Worm (Caenorhabditis elegans) whole organism, L3 larva: ENCODE measurements around the gene K02E11.10.
"Not testable (repeated sequence)": the region's sequence is repeated elsewhere in the genome, so short reads cannot be mapped to it uniquely, and the experiment has no call there.

ENCODE experiments used
- R02D3.7 ChIP-seq: fragments of 150-350 bp; optimal IDR thresholded peaks from 2 replicates; lab custom pipeline; 2014; ENCODE audit warnings: missing biosample characterization, missing genetic modification characterization
- ZK546.5 ChIP-seq: sonication (generic microtip); optimal IDR thresholded peaks from 2 replicates; lab custom pipeline; 2017; ENCODE audit warnings: missing biosample characterization, missing genetic modification characterization
- aly-2 ChIP-seq: fragments of 150-350 bp; optimal IDR thresholded peaks from 2 replicates; lab custom pipeline; 2014; ENCODE audit warnings: missing biosample characterization, missing genetic modification characterization
- ama-1 ChIP-seq: fragments of 150-350 bp; optimal IDR thresholded peaks from 2 replicates; lab custom pipeline; 2018
- ceh-16 ChIP-seq: sonication (generic microtip); optimal IDR thresholded peaks from 2 replicates; lab custom pipeline; 2017; ENCODE audit warnings: missing biosample characterization, missing genetic modification characterization
- ceh-28 ChIP-seq: fragments of 150-350 bp; optimal IDR thresholded peaks from 2 replicates; lab custom pipeline; 2014; ENCODE audit warnings: missing biosample characterization, missing genetic modification reagents, missing genetic modification characterization
- ceh-82 ChIP-seq: fragments of 150-350 bp; optimal IDR thresholded peaks from 2 replicates; lab custom pipeline; 2014; ENCODE audit warnings: missing biosample characterization, missing genetic modification characterization
- ceh-9 ChIP-seq: sonication (generic microtip); optimal IDR thresholded peaks from 2 replicates; lab custom pipeline; 2018; ENCODE audit warnings: missing biosample characterization, missing genetic modification characterization
- egl-27 ChIP-seq: sonication (generic microtip); optimal IDR thresholded peaks from 4 replicates; lab custom pipeline; 2017; ENCODE audit warnings: missing biosample characterization, missing genetic modification reagents, missing genetic modification characterization
- elt-1 ChIP-seq: fragments of 150-350 bp; optimal IDR thresholded peaks from 2 replicates; lab custom pipeline; 2014; ENCODE audit warnings: missing biosample characterization, missing genetic modification characterization
- elt-2 ChIP-seq: sonication (generic microtip); optimal IDR thresholded peaks from 2 replicates; lab custom pipeline; 2016; ENCODE audit warnings: missing genetic modification reagents, mild to moderate bottlenecking, missing genetic modification characterization, missing compliant biosample characterization
- elt-3 ChIP-seq, 3 experiments: fragments of 150-350 bp in 1 of 3; sonication (generic microtip) in 2 of 3; optimal IDR thresholded peaks; 2 replicates in 2 of 3; 4 replicates in 1 of 3; lab custom pipeline; 2014 to 2017; ENCODE audit warnings: missing biosample characterization in 3 of 3, missing genetic modification characterization in 3 of 3
- eor-1 ChIP-seq, 2 experiments: fragments of 150-350 bp; optimal IDR thresholded peaks; 2 replicates each; lab custom pipeline; 2014 to 2018; ENCODE audit warnings: missing biosample characterization in 2 of 2, missing genetic modification characterization in 2 of 2
- fkh-10 ChIP-seq: sonication (generic microtip); optimal IDR thresholded peaks from 2 replicates; lab custom pipeline; 2017; ENCODE audit warnings: missing biosample characterization, missing genetic modification reagents, missing genetic modification characterization
- fos-1 ChIP-seq: fragments of 150-350 bp; optimal IDR thresholded peaks from 2 replicates; lab custom pipeline; 2014; ENCODE audit warnings: missing biosample characterization, missing genetic modification characterization
- hmg-11 ChIP-seq: sonication (generic microtip); optimal IDR thresholded peaks from 2 replicates; lab custom pipeline; 2016; ENCODE audit warnings: missing genetic modification characterization, missing compliant biosample characterization
- jun-1 ChIP-seq: fragments of 150-350 bp; optimal IDR thresholded peaks from 2 replicates; lab custom pipeline; 2014; ENCODE audit warnings: missing biosample characterization, missing genetic modification reagents, missing genetic modification characterization
- lin-39 ChIP-seq: fragments of 150-350 bp; optimal IDR thresholded peaks from 2 replicates; lab custom pipeline; 2018; ENCODE audit warnings: missing biosample characterization, missing genetic modification reagents, missing genetic modification characterization
- lsy-12 ChIP-seq: sonication (generic microtip); optimal IDR thresholded peaks from 2 replicates; lab custom pipeline; 2016; ENCODE audit warnings: mild to moderate bottlenecking, missing genetic modification characterization, missing compliant biosample characterization
- mdl-1 ChIP-seq: fragments of 150-350 bp; optimal IDR thresholded peaks from 2 replicates; lab custom pipeline; 2014; ENCODE audit warnings: missing biosample characterization, missing genetic modification characterization
- nfya-1 ChIP-seq: sonication (generic microtip); optimal IDR thresholded peaks from 2 replicates; lab custom pipeline; 2017; ENCODE audit warnings: missing genetic modification characterization, mild to moderate bottlenecking, missing compliant biosample characterization, antibody characterized with exemption, moderate library complexity; ENCODE audit not compliant: insufficient read depth
- nhr-11 ChIP-seq: fragments of 150-350 bp; optimal IDR thresholded peaks from 2 replicates; lab custom pipeline; 2014; ENCODE audit warnings: missing biosample characterization, missing genetic modification characterization
- nhr-12 ChIP-seq: fragments of 150-350 bp; optimal IDR thresholded peaks from 2 replicates; lab custom pipeline; 2014; ENCODE audit warnings: missing biosample characterization, missing genetic modification characterization
- nhr-23 ChIP-seq: fragments of 150-350 bp; optimal IDR thresholded peaks from 2 replicates; lab custom pipeline; 2014; ENCODE audit warnings: missing biosample characterization, missing genetic modification reagents, missing genetic modification characterization
- nhr-237 ChIP-seq: fragments of 150-350 bp; optimal IDR thresholded peaks from 2 replicates; lab custom pipeline; 2014; ENCODE audit warnings: missing biosample characterization, missing genetic modification characterization
- nhr-25 ChIP-seq: sonication (generic microtip); optimal IDR thresholded peaks from 2 replicates; lab custom pipeline; 2017; ENCODE audit warnings: missing biosample characterization, missing genetic modification characterization
- nhr-28 ChIP-seq: fragments of 150-350 bp; optimal IDR thresholded peaks from 2 replicates; lab custom pipeline; 2014; ENCODE audit warnings: missing biosample characterization, missing genetic modification characterization
- nhr-43 ChIP-seq: sonication (generic microtip); optimal IDR thresholded peaks from 2 replicates; lab custom pipeline; 2016; ENCODE audit warnings: mild to moderate bottlenecking, missing genetic modification characterization, missing compliant biosample characterization; ENCODE audit not compliant: poor library complexity, severe bottlenecking
- nhr-67 ChIP-seq: fragments of 150-350 bp; optimal IDR thresholded peaks from 2 replicates; lab custom pipeline; 2014; ENCODE audit warnings: missing biosample characterization, missing genetic modification characterization
- nhr-77 ChIP-seq: fragments of 150-350 bp; optimal IDR thresholded peaks from 2 replicates; lab custom pipeline; 2014; ENCODE audit warnings: missing biosample characterization, missing genetic modification characterization
- pha-4 ChIP-seq: fragments of 150-350 bp; optimal IDR thresholded peaks from 2 replicates; lab custom pipeline; 2014; ENCODE audit warnings: missing biosample characterization, missing genetic modification reagents, missing genetic modification characterization
- pqm-1 ChIP-seq: fragments of 150-350 bp; optimal IDR thresholded peaks from 2 replicates; lab custom pipeline; 2017; ENCODE audit warnings: missing biosample characterization, missing genetic modification characterization, inconsistent platforms
- sea-2 ChIP-seq: fragments of 150-350 bp; sonication (generic microtip); optimal IDR thresholded peaks from 4 replicates; lab custom pipeline; 2014; ENCODE audit warnings: missing biosample characterization, missing genetic modification reagents, missing genetic modification characterization
- snpc-4 ChIP-seq: fragments of 150-350 bp; optimal IDR thresholded peaks from 2 replicates; lab custom pipeline; 2014; ENCODE audit warnings: missing biosample characterization, missing genetic modification characterization
- tbx-2 ChIP-seq: sonication (generic microtip); optimal IDR thresholded peaks from 2 replicates; lab custom pipeline; 2016; ENCODE audit warnings: mild to moderate bottlenecking, missing genetic modification characterization, missing compliant biosample characterization
- unc-39 ChIP-seq: sonication (generic microtip); optimal IDR thresholded peaks from 4 replicates; lab custom pipeline; 2017; ENCODE audit warnings: missing biosample characterization, missing genetic modification characterization
- unc-62 ChIP-seq: fragments of 150-350 bp; sonication (generic microtip); optimal IDR thresholded peaks from 4 replicates; lab custom pipeline; 2014; ENCODE audit warnings: missing biosample characterization, missing genetic modification reagents, missing genetic modification characterization
- zag-1 ChIP-seq: fragments of 150-350 bp; optimal IDR thresholded peaks from 2 replicates; lab custom pipeline; 2014; ENCODE audit warnings: missing biosample characterization, missing genetic modification characterization
- ztf-11 ChIP-seq: fragments of 150-350 bp; optimal IDR thresholded peaks from 2 replicates; lab custom pipeline; 2014; ENCODE audit warnings: missing biosample characterization, missing genetic modification characterization
- ztf-4 ChIP-seq: fragments of 150-350 bp; optimal IDR thresholded peaks from 2 replicates; lab custom pipeline; 2014; ENCODE audit warnings: missing biosample characterization, missing genetic modification characterization

Gene K02E11.10

DNA sequence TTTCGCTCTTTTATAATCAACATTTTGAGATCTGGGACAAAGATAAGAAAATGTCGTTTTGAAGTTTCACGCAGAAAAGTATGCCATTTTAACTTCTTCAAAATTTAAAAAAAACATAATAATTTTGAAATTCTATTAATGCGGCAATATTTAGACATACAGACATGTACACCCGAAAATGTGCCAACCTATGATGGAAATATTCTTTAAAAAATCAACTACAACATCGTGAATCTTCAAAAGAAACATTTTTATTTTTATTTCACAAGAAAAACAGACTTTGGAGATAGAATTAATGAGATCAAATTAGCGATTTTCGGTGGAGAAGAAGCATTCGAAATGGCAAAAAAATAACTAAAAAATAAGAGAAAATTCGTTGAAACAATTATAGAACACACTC, 25.8 kb downstream of the K02E11.10 start, which contains the start of gene T16A9.5:
Gene T16A9.5, minus strand, starts transcription at position 101 of the 400 bp plus-strand sequence.
- no peak for TF ChIP-seq ceh-16
- no peak for TF ChIP-seq nhr-11 (tag; lab: Kevin White, UChicago)
- no peak for TF ChIP-seq nhr-43 (tag; lab: Kevin White, UChicago)
- no peak for TF ChIP-seq ztf-4 (tag; lab: Kevin White, UChicago)
- TF ChIP-seq, all 47 proteins: peak for 0

ce11 chrV:14212813-14213212, 28.1 kb downstream of the K02E11.10 start:
- TF ChIP-seq nhr-25 (tag; lab: Kevin White, UChicago), result peak; percentile 11
- TF ChIP-seq ama-1 (lab: Kevin White, UChicago), result no peak
- TF ChIP-seq elt-2, result peak; percentile 88
- TF ChIP-seq nhr-12 (tag; lab: Kevin White, UChicago), result no peak
- peak; percentile 52 for TF ChIP-seq jun-1 (tag; lab: Kevin White, UChicago)
- peak; percentile 15 for TF ChIP-seq nhr-43 (tag; lab: Kevin White, UChicago)
- peak in 1 of 3 experiments; percentile 17 for TF ChIP-seq elt-3 (tag; optimal IDR thresholded peaks at IDR 0.05; lab: Kevin White, UChicago)
- peak; percentile 77 for TF ChIP-seq pqm-1 (tag; lab: Kevin White, UChicago)

DNA sequence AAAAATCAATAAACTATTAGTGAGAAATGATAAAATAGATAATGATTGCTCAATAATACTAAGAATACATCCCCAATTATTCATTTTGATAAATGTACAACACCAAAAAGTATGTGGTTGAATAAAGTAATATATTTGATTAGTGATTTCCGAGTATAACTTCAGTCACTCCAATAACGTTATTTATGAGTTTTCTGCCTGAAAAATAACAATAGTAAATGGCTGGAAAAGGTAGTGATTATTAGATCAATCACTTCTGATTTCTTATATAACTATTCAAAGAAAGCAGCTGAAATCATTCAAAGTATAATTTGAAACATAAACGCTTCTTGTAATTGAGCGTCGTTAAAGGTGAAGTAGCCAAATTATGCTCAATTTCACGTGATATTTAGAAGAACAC, 30.2 kb downstream of the K02E11.10 start, which contains the start of gene str-230:
Gene str-230, minus strand, starts transcription at position 101 of the 400 bp plus-strand sequence.
- TF ChIP-seq eor-1 (tag; optimal IDR thresholded peaks at IDR 0.05; lab: Kevin White, UChicago) (no peak), elt-2 (no peak), pha-4 (tag; lab: Kevin White, UChicago) (no peak), ceh-9 (no peak), sea-2 (GFP tag; lab: Kevin White, UChicago) (no peak), jun-1 (tag; lab: Kevin White, UChicago) (no peak), nhr-12 (tag; lab: Kevin White, UChicago) (no peak), nfya-1 (no peak), ceh-28 (tag; lab: Kevin White, UChicago) (no peak), tbx-2 (tag; lab: Kevin White, UChicago) (no peak), ceh-82 (tag; lab: Kevin White, UChicago) (no peak), nhr-25 (tag; lab: Kevin White, UChicago) (no peak), nhr-77 (tag; lab: Kevin White, UChicago) (no peak), lsy-12 (tag; lab: Kevin White, UChicago) (no peak), nhr-43 (tag; lab: Kevin White, UChicago) (no peak)

DNA sequence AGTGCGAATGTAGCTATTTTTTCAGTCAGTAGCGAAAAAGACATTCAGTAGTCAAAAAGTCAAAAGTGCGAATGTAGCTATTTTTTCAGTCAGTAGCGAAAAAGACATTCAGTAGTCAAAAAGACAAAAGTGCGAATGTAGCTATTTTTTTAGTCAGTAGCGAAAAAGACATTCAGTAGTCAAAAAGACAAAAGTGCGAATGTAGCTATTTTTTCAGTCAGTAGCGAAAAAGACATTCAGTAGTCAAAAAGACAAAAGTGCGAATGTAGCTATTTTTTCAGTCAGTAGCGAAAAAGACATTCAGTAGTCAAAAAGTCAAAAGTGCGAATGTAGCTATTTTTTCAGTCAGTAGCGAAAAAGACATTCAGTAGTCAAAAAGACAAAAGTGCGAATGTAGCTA, 35.7 kb downstream of the K02E11.10 start, which contains the start of gene T16A9.3:
Gene T16A9.3, plus strand, starts transcription at position 301 of the 400 bp plus-strand sequence.
- TF ChIP-seq ama-1 (lab: Kevin White, UChicago); nhr-28; fos-1 (tag; lab: Kevin White, UChicago): not testable (repeated sequence)

- TF ChIP-seq nhr-77 (tag; lab: Kevin White, UChicago), result no peak
- TF ChIP-seq nhr-23, result peak; percentile 82
- TF ChIP-seq nhr-237 (tag; lab: Kevin White, UChicago), result no peak
- peak; percentile 67 for TF ChIP-seq tbx-2 (tag; lab: Kevin White, UChicago)
- TF ChIP-seq lin-39 (tag; lab: Kevin White, UChicago), result peak; percentile 95
- TF ChIP-seq nhr-67 (tag; lab: Kevin White, UChicago), result no peak
- TF ChIP-seq R02D3.7, result peak; percentile 79
- no peak for TF ChIP-seq aly-2
- TF ChIP-seq nhr-43 (tag; lab: Kevin White, UChicago), result peak; percentile 78
- TF ChIP-seq ceh-28 (tag; lab: Kevin White, UChicago), result peak; percentile 87
- no peak for TF ChIP-seq ceh-16
- TF ChIP-seq nhr-28, result no peak
- TF ChIP-seq mdl-1 (tag; lab: Kevin White, UChicago), result peak; percentile 58
- TF ChIP-seq fkh-10 (GFP tag; lab: Kevin White, UChicago), result peak; percentile 11
- peak; percentile 85 for TF ChIP-seq lsy-12 (tag; lab: Kevin White, UChicago)
- peak; percentile 83 for TF ChIP-seq hmg-11 (tag; lab: Kevin White, UChicago)
- TF ChIP-seq jun-1 (tag; lab: Kevin White, UChicago), result peak; percentile 93
- no peak for TF ChIP-seq ZK546.5 (tag; lab: Kevin White, UChicago)
- peak; percentile 83 for TF ChIP-seq sea-2 (GFP tag; lab: Kevin White, UChicago)
- TF ChIP-seq unc-39 (tag; lab: Kevin White, UChicago), result no peak
- TF ChIP-seq pqm-1 (tag; lab: Kevin White, UChicago), result peak; percentile 81
- peak; percentile 91 for TF ChIP-seq nhr-25 (tag; lab: Kevin White, UChicago)
- TF ChIP-seq nfya-1, result peak; percentile 93
- TF ChIP-seq ztf-11 (tag; lab: Kevin White, UChicago), result no peak
- TF ChIP-seq ceh-9, result no peak
- TF ChIP-seq eor-1 (tag; optimal IDR thresholded peaks at IDR 0.05; lab: Kevin White, UChicago), result peak in 1 of 2 experiments; percentile 27
- TF ChIP-seq unc-62 (GFP tag; lab: Kevin White, UChicago), result peak; percentile 92
- no peak for TF ChIP-seq zag-1 (tag; lab: Kevin White, UChicago)
- no peak for TF ChIP-seq nhr-12 (tag; lab: Kevin White, UChicago)
- TF ChIP-seq egl-27 (tag; lab: Kevin White, UChicago), result peak; percentile 11
- peak in 2 of 3 experiments; percentile 81 to 84 for TF ChIP-seq elt-3 (tag; optimal IDR thresholded peaks at IDR 0.05; lab: Kevin White, UChicago)
- peak; percentile 49 for TF ChIP-seq ceh-82 (tag; lab: Kevin White, UChicago)
- peak; percentile 67 for TF ChIP-seq snpc-4
- TF ChIP-seq elt-1, result peak; percentile 40
- no peak for TF ChIP-seq ama-1 (lab: Kevin White, UChicago)
These were observed 40.9 kb downstream of the K02E11.10 start for ce11 chrV:14200086-14200485.
